Worm (Caenorhabditis elegans): ENCODE data around the gene dhs-25.

The dhs-25 gene

DNA sequence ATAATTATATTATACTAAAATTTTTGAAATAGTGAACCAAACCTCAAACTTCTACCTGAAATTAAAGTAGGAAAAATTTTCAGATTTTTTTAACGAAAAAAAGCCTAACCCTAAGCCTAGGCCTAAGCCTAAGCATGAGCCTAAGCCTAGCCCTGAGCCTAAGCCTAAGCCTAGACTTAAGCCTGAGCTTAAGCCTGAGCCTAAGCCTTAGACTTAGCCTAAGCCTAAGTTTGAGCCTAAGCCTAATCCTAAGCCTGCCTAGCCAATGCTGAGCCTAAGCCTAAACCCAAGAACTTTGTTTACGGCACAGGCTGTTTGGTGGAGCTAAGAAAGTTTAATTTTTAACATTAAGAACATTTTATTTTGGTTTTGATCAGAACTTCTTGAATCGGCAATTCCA is 9.6 kb downstream of the dhs-25 start:
- TF ChIP-seq snpc-4 (tag; optimal IDR thresholded peaks at IDR 0.05) = no peak
- TF ChIP-seq unc-62 (GFP tag; optimal IDR thresholded peaks at IDR 0.05 in 1 of 2) = no peak
- TF ChIP-seq unc-62 (tag; optimal IDR thresholded peaks at IDR 0.05) = no peak
- no peak for TF ChIP-seq vab-7 (GFP tag; IDR thresholded peaks at IDR 0.05)
- no peak for TF ChIP-seq ceh-44 (GFP tag; IDR thresholded peaks at IDR 0.05)
- no peak for TF ChIP-seq ceh-28 (tag; optimal IDR thresholded peaks at IDR 0.05)
- no peak for TF ChIP-seq zag-1 (tag; optimal IDR thresholded peaks at IDR 0.05)
- TF ChIP-seq dve-1 (tag; optimal IDR thresholded peaks at IDR 0.05; ENCODE audit: insufficient read depth) = no peak

- TF ChIP-seq hlh-30 (tag; optimal IDR thresholded peaks at IDR 0.05; ENCODE audit: insufficient read depth) = no peak
- no peak for TF ChIP-seq zip-2 (tag; optimal IDR thresholded peaks at IDR 0.05)
- TF ChIP-seq F49E8.2 (tag; optimal IDR thresholded peaks at IDR 0.05; ENCODE audit: borderline replicate concordance) = no peak
- TF ChIP-seq fos-1 (tag; optimal IDR thresholded peaks at IDR 0.05) = no peak
- no peak for TF ChIP-seq nhr-25 (tag; optimal IDR thresholded peaks at IDR 0.05; ENCODE audit: borderline replicate concordance, insufficient read depth)
- TF ChIP-seq hlh-11 (tag; optimal IDR thresholded peaks at IDR 0.05) = no peak
- TF ChIP-seq pqm-1 (tag; optimal IDR thresholded peaks at IDR 0.05) = no peak
- no peak for TF ChIP-seq mxl-3 (GFP tag; optimal IDR thresholded peaks at IDR 0.05)
- no peak for TF ChIP-seq nhr-77 (tag; optimal IDR thresholded peaks at IDR 0.05)
- TF ChIP-seq hif-1 (tag; optimal IDR thresholded peaks at IDR 0.05) = no peak
- TF ChIP-seq nhr-10 (tag; optimal IDR thresholded peaks at IDR 0.05) = no peak
- TF ChIP-seq nhr-76 (tag; optimal IDR thresholded peaks at IDR 0.05) = no peak
- TF ChIP-seq ZK337.2 (GFP tag; IDR thresholded peaks at IDR 0.05) = no peak
- TF ChIP-seq egl-27 (tag; optimal IDR thresholded peaks at IDR 0.05) = no peak
- TF ChIP-seq lir-3 (tag; optimal IDR thresholded peaks at IDR 0.05) = no peak
- no peak for TF ChIP-seq egl-43 (GFP tag; IDR thresholded peaks at IDR 0.05)
- no peak for TF ChIP-seq set-16 (GFP tag; IDR thresholded peaks at IDR 0.05)
These were observed 11.2 kb downstream of the dhs-25 start, which contains the start of gene F09E10.6 for ce11 chrX:1497581-1497980. Gene F09E10.6 (minus strand): TSS chrX:1497681.

DNA sequence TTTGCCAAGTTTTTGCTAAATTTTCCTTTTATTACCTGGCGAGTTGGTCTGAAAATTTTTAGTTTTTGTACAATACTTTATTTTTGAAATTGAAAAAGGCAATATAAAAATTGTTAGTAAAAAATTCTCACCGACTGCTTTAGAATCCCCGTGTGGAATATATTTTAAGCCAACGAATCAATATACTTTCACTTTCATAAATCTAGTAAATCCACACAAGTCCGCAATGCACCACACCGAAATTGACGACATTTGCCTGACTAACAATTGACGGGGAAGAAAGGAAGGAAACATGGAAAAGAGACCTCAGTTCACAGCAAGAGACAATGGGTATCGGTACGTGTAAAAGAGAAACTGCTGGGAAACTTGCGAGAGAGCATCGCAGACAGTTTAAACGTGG is 13.2 kb downstream of the dhs-25 start:
- no peak for TF ChIP-seq nhr-41 (GFP tag; IDR thresholded peaks at IDR 0.05)
- TF ChIP-seq madf-5 (GFP tag; IDR thresholded peaks at IDR 0.05) = no peak
- no peak for TF ChIP-seq zip-11 (GFP tag; IDR thresholded peaks at IDR 0.05)
- no peak for TF ChIP-seq duxl-1 (tag; optimal IDR thresholded peaks at IDR 0.05; ENCODE audit: poor library complexity)
- TF ChIP-seq ztf-7 (tag; optimal IDR thresholded peaks at IDR 0.05) = no peak
- no peak for TF ChIP-seq skn-1 (tag; optimal IDR thresholded peaks at IDR 0.05)
- TF ChIP-seq daf-19 (GFP tag; conservative IDR thresholded peaks at IDR 0.05) = no peak
- no peak for TF ChIP-seq zip-2 (tag; optimal IDR thresholded peaks at IDR 0.05)
- no peak for TF ChIP-seq lin-15B (tag; optimal IDR thresholded peaks at IDR 0.05)
- no peak for TF ChIP-seq F49E8.2 (tag; optimal IDR thresholded peaks at IDR 0.05; ENCODE audit: borderline replicate concordance)
- no peak for TF ChIP-seq T20F7.1 (GFP tag; optimal IDR thresholded peaks at IDR 0.05)
- no peak for TF ChIP-seq spr-1 (tag; optimal IDR thresholded peaks at IDR 0.05)
- TF ChIP-seq T26A8.4 (GFP tag; IDR thresholded peaks at IDR 0.05) = no peak

- no peak for TF ChIP-seq lsy-2 (tag; optimal IDR thresholded peaks at IDR 0.05)
- no peak for TF ChIP-seq set-16 (GFP tag; IDR thresholded peaks at IDR 0.05)
- TF ChIP-seq lin-38 (GFP tag; IDR thresholded peaks at IDR 0.05) = no peak
- no peak for TF ChIP-seq dmd-6 (GFP tag; IDR thresholded peaks at IDR 0.05)
- TF ChIP-seq nhr-25 (tag; optimal IDR thresholded peaks at IDR 0.05; ENCODE audit: borderline replicate concordance, insufficient read depth) = no peak
- no peak for TF ChIP-seq nhr-6 (tag; optimal IDR thresholded peaks at IDR 0.05)
- no peak for TF ChIP-seq mes-2 (tag; optimal IDR thresholded peaks at IDR 0.05; ENCODE audit: poor library complexity, severe bottlenecking)
- no peak for TF ChIP-seq Y5F2A.4 (GFP tag; optimal IDR thresholded peaks at IDR 0.05)
- no peak for TF ChIP-seq unc-62 (GFP tag; optimal IDR thresholded peaks at IDR 0.05 in 1 of 2)
- TF ChIP-seq unc-62 (tag; optimal IDR thresholded peaks at IDR 0.05) = no peak
These were observed 15.4 kb downstream of the dhs-25 start, which contains the start of gene F09E10.7 for ce11 chrX:1501752-1502151. Gene F09E10.7 (minus strand): TSS chrX:1501852.
